Worm (Caenorhabditis elegans): ENCODE data around the gene gar-3.

ce11 chrV:14532374-14532773 is 47.1 kb downstream of the gar-3 start:
- TF ChIP-seq ceh-82 (tag; optimal IDR thresholded peaks at IDR 0.05) = no peak
- no peak for TF ChIP-seq lsy-2 (tag; optimal IDR thresholded peaks at IDR 0.05)
- no peak for TF ChIP-seq mes-2 (tag; optimal IDR thresholded peaks at IDR 0.05; ENCODE audit: poor library complexity, severe bottlenecking)
- TF ChIP-seq unc-62 (GFP tag; optimal IDR thresholded peaks at IDR 0.05 in 1 of 2) = no peak
- no peak for TF ChIP-seq unc-62 (tag; optimal IDR thresholded peaks at IDR 0.05)
- no peak for TF ChIP-seq dve-1 (tag; optimal IDR thresholded peaks at IDR 0.05; ENCODE audit: insufficient read depth)
- TF ChIP-seq nhr-11 (tag; optimal IDR thresholded peaks at IDR 0.05) = no peak
- TF ChIP-seq pha-4 (GFP tag; IDR thresholded peaks at IDR 0.05) = no peak
- TF ChIP-seq pha-4 (tag; optimal IDR thresholded peaks at IDR 0.05) = no peak
- no peak for TF ChIP-seq dmd-8 (GFP tag; IDR thresholded peaks at IDR 0.05)
- TF ChIP-seq nhr-77 (tag; optimal IDR thresholded peaks at IDR 0.05) = no peak
- TF ChIP-seq jun-1 (tag; optimal IDR thresholded peaks at IDR 0.05) = no peak
- TF ChIP-seq fos-1 (tag; optimal IDR thresholded peaks at IDR 0.05) = no peak
- no peak for TF ChIP-seq ceh-44 (GFP tag; IDR thresholded peaks at IDR 0.05)
- TF ChIP-seq nhr-41 (GFP tag; IDR thresholded peaks at IDR 0.05) = no peak
- TF ChIP-seq madf-9 (GFP tag; conservative IDR thresholded peaks at IDR 0.05) = no peak

Measured in whole organism, L4 larva.